Worm (Caenorhabditis elegans) whole organism, mixed stage, embryonic: ENCODE results near the gene nac-3.

Source experiments
- blmp-1 ChIP-seq: fragments of 150-350 bp; optimal IDR thresholded peaks from 2 replicates; lab custom pipeline; 2014; ENCODE audit warnings: missing biosample characterization, missing genetic modification characterization
- drap-1 ChIP-seq: fragments of 200-800 bp; sonication (Bioruptor generic); optimal IDR thresholded peaks from 3 replicates; lab custom pipeline; 2018; ENCODE audit warnings: mild to moderate bottlenecking, missing genetic modification characterization, missing compliant biosample characterization
- elt-1 ChIP-seq: sonication (generic microtip); optimal IDR thresholded peaks from 2 replicates; lab custom pipeline; 2017; ENCODE audit warnings: missing genetic modification characterization, mild to moderate bottlenecking, missing compliant biosample characterization, antibody characterized with exemption, moderate library complexity, borderline replicate concordance; ENCODE audit not compliant: insufficient read depth
- hlh-1 ChIP-seq: fragments of 150-350 bp; optimal IDR thresholded peaks from 2 replicates; lab custom pipeline; 2014; ENCODE audit warnings: missing biosample characterization, missing genetic modification reagents, missing genetic modification characterization
- mab-5 ChIP-seq: fragments of 150-350 bp; optimal IDR thresholded peaks from 2 replicates; lab custom pipeline; 2014; ENCODE audit warnings: missing biosample characterization, missing genetic modification characterization
- mep-1 ChIP-seq: fragments of 150-350 bp; optimal IDR thresholded peaks from 2 replicates; lab custom pipeline; 2017; ENCODE audit warnings: missing biosample characterization, missing genetic modification reagents, missing genetic modification characterization, inconsistent platforms
- nhr-237 ChIP-seq: fragments of 150-350 bp; optimal IDR thresholded peaks from 2 replicates; lab custom pipeline; 2014; ENCODE audit warnings: missing biosample characterization, missing genetic modification characterization
- nhr-28 ChIP-seq: fragments of 150-350 bp; optimal IDR thresholded peaks from 2 replicates; lab custom pipeline; 2014; ENCODE audit warnings: missing biosample characterization, missing genetic modification characterization

nac-3 gene

ce11 chrIII:10206352-10206751 is 53.8 kb downstream of the nac-3 start:
- no peak for TF ChIP-seq elt-1 (tag; lab: Kevin White, UChicago)
- no peak for TF ChIP-seq mab-5 (tag; lab: Kevin White, UChicago)
- TF ChIP-seq mep-1 (tag; lab: Kevin White, UChicago) = no peak
- no peak for TF ChIP-seq nhr-237 (tag; lab: Kevin White, UChicago)
- TF ChIP-seq nhr-28 (tag; lab: Kevin White, UChicago) = no peak
- TF ChIP-seq blmp-1 (tag; lab: Kevin White, UChicago) = no peak
- TF ChIP-seq hlh-1 = no peak
- no peak for TF ChIP-seq drap-1 (GFP tag; lab: Kevin White, UChicago)
